Worm (Caenorhabditis elegans): ENCODE data around the gene F14D7.6.

Gene F14D7.6

ce11 chrV:14351629-14352028, 50.4 kb downstream of the F14D7.6 start, which contains the start of gene vha-13:
Gene vha-13, plus strand, starts transcription at chrV:14351709.
- TF ChIP-seq tbx-37 (GFP tag; conservative IDR thresholded peaks at IDR 0.05) (no peak), ama-1 (optimal IDR thresholded peaks at IDR 0.05) (no peak), ceh-36 (tag; optimal IDR thresholded peaks at IDR 0.05) (no peak), aly-1 (tag; optimal IDR thresholded peaks at IDR 0.05) (no peak), ets-7 (tag; optimal IDR thresholded peaks at IDR 0.05) (no peak), F13C5.2 (tag; optimal IDR thresholded peaks at IDR 0.05) (no peak), flt-1 (GFP tag; IDR thresholded peaks at IDR 0.05) (no peak), hmg-4 (GFP tag; optimal IDR thresholded peaks at IDR 0.05) (no peak), sea-1 (GFP tag; conservative IDR thresholded peaks at IDR 0.05) (no peak), ceh-13 (GFP tag; optimal IDR thresholded peaks at IDR 0.05) (no peak), pes-1 (GFP tag; IDR thresholded peaks at IDR 0.05) (no peak), hnd-1 (tag; optimal IDR thresholded peaks at IDR 0.05) (no peak), scrt-1 (GFP tag; IDR thresholded peaks at IDR 0.05) (no peak), tbx-11 (GFP tag; IDR thresholded peaks at IDR 0.05) (no peak), tra-4 (tag; optimal IDR thresholded peaks at IDR 0.05) (no peak)

DNA sequence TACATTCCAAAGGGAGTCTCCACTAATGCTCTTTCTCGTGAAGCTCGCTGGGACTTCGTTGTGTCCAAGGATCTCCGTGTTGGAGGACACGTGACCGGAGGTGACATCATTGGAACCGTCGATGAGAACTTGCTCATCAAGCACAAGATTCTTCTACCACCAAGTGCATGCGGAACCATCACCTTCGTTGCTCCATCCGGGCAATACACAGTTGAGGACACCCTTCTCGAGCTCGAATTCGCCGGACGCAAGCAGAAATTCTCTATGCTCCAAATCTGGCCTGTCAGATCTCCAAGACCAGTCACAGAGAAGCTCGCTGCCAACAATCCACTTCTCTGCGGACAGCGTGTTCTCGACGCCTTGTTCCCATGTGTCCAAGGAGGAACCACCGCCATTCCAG, 50.8 kb downstream of the F14D7.6 start:
- no peak for TF ChIP-seq tra-4 (tag; optimal IDR thresholded peaks at IDR 0.05)
- no peak for TF ChIP-seq hmbx-1 (tag; optimal IDR thresholded peaks at IDR 0.05)
- TF ChIP-seq tbx-11 (GFP tag; IDR thresholded peaks at IDR 0.05): no peak
- TF ChIP-seq pes-1 (GFP tag; IDR thresholded peaks at IDR 0.05): no peak
- TF ChIP-seq hnd-1 (tag; optimal IDR thresholded peaks at IDR 0.05): no peak
- TF ChIP-seq ceh-13 (GFP tag; optimal IDR thresholded peaks at IDR 0.05): no peak
- TF ChIP-seq ceh-36 (tag; optimal IDR thresholded peaks at IDR 0.05): no peak
- no peak for TF ChIP-seq flt-1 (GFP tag; IDR thresholded peaks at IDR 0.05)
- TF ChIP-seq F13C5.2 (tag; optimal IDR thresholded peaks at IDR 0.05): no peak
- no peak for TF ChIP-seq ets-7 (tag; optimal IDR thresholded peaks at IDR 0.05)
- TF ChIP-seq sea-1 (GFP tag; conservative IDR thresholded peaks at IDR 0.05): no peak
- TF ChIP-seq hmg-4 (GFP tag; optimal IDR thresholded peaks at IDR 0.05): no peak
- TF ChIP-seq B0310.2 (tag; optimal IDR thresholded peaks at IDR 0.05): no peak

DNA sequence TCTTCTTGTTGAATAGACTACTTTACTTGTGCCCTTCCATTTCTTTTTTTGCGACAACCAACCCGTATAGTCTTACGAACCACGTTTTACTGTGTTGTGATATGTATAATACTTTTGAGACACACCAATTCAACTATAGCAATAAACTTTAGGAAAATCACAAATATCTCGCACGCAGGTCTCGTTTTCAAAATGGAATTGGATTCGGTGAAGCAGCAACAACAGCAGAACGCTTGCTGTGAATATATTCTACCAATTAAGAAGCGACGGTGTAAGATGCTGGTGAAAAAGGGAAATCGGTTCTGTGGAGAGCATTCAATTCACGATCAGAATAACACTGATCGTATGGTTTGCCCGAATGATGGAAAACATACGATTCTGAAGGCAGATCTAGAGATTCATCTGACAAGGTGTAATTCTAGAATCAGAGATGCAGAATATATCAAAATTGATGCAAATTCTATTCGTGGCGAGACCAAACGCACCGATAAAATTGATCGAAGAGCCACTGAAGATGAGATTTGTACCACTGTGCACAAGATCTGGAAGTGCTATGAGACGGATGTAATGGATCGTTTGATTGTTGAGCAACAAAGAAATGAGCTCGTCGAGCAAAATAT, 53.2 kb downstream of the F14D7.6 start, which contains the start of gene Y49A3A.3:
TSS of gene Y49A3A.3 (plus strand) at position 153 of the 620 bp plus-strand sequence.
- peak; percentile 9 for TF ChIP-seq aly-1 (tag; optimal IDR thresholded peaks at IDR 0.05)
- no peak for TF ChIP-seq ceh-36 (tag; optimal IDR thresholded peaks at IDR 0.05)
- peak; percentile 52 for TF ChIP-seq ama-1 (optimal IDR thresholded peaks at IDR 0.05)

ce11 chrV:14355738-14356368, 54.6 kb downstream of the F14D7.6 start, which contains the start of gene cyn-1:
Gene cyn-1, plus strand, starts transcription at chrV:14356076.
- peak; percentile 61 for TF ChIP-seq F13C5.2 (tag; optimal IDR thresholded peaks at IDR 0.05)
- TF ChIP-seq pes-1 (GFP tag; IDR thresholded peaks at IDR 0.05): 0 out of 2 replicates have a peak, but pooled peaks have one; percentile 36
- TF ChIP-seq tbx-11 (GFP tag; IDR thresholded peaks at IDR 0.05): no peak
- no peak for TF ChIP-seq ceh-36 (tag; optimal IDR thresholded peaks at IDR 0.05)
- TF ChIP-seq tbx-37 (GFP tag; conservative IDR thresholded peaks at IDR 0.05): no peak
- TF ChIP-seq ceh-13 (GFP tag; optimal IDR thresholded peaks at IDR 0.05): no peak
- no peak for TF ChIP-seq ets-7 (tag; optimal IDR thresholded peaks at IDR 0.05)
- no peak for TF ChIP-seq B0310.2 (tag; optimal IDR thresholded peaks at IDR 0.05)
- no peak for TF ChIP-seq flt-1 (GFP tag; IDR thresholded peaks at IDR 0.05)
- no peak for TF ChIP-seq hmg-4 (GFP tag; optimal IDR thresholded peaks at IDR 0.05)
- TF ChIP-seq aly-1 (tag; optimal IDR thresholded peaks at IDR 0.05): no peak
- TF ChIP-seq tra-4 (tag; optimal IDR thresholded peaks at IDR 0.05): no peak
- no peak for TF ChIP-seq hnd-1 (tag; optimal IDR thresholded peaks at IDR 0.05)
- TF ChIP-seq ama-1 (optimal IDR thresholded peaks at IDR 0.05): no peak
- no peak for TF ChIP-seq scrt-1 (GFP tag; IDR thresholded peaks at IDR 0.05)
- no peak for TF ChIP-seq hmbx-1 (tag; optimal IDR thresholded peaks at IDR 0.05)
- TF ChIP-seq sea-1 (GFP tag; conservative IDR thresholded peaks at IDR 0.05): no peak

All from whole organism, early embryonic.